Fruit fly (Drosophila melanogaster) whole organism, adult: ENCODE measurements around the gene lectin-21Ca.

ENCODE experiments used
- CG11617 ChIP-seq: fragments of 200-800 bp; sonication (Bioruptor generic); optimal IDR thresholded peaks from 2 replicates; lab custom pipeline; 2017; ENCODE audit warnings: mild to moderate bottlenecking, missing biosample characterization, missing genetic modification reagents, missing genetic modification characterization
- CG12768 ChIP-seq: fragments of 200-800 bp; sonication (Bioruptor generic); optimal IDR thresholded peaks from 2 replicates; lab custom pipeline; 2017; ENCODE audit warnings: missing biosample characterization, missing genetic modification characterization, mild to moderate bottlenecking, moderate library complexity, missing genetic modification reagents
- CG14711 ChIP-seq: fragments of 200-800 bp; sonication (Bioruptor generic); optimal IDR thresholded peaks from 2 replicates; lab custom pipeline; 2018; ENCODE audit warnings: missing biosample characterization, mild to moderate bottlenecking, missing genetic modification characterization, moderate library complexity
- CG1620 ChIP-seq: fragments of 200-800 bp; sonication (Bioruptor generic); optimal IDR thresholded peaks from 2 replicates; lab custom pipeline; 2016; ENCODE audit warnings: missing biosample characterization, missing genetic modification characterization
- CG33017 ChIP-seq: fragments of 200-800 bp; sonication (Bioruptor generic); optimal IDR thresholded peaks from 2 replicates; lab custom pipeline; 2018; ENCODE audit warnings: missing biosample characterization, mild to moderate bottlenecking, missing genetic modification characterization, moderate library complexity
- CG5204 ChIP-seq: fragments of 200-800 bp; sonication (Bioruptor generic); optimal IDR thresholded peaks from 2 replicates; lab custom pipeline; 2016; ENCODE audit warnings: missing biosample characterization, missing genetic modification characterization
- CG7045 ChIP-seq: fragments of 200-800 bp; sonication (Bioruptor generic); optimal IDR thresholded peaks from 2 replicates; lab custom pipeline; 2017; ENCODE audit warnings: missing biosample characterization, mild to moderate bottlenecking, missing genetic modification characterization
- CG7101 ChIP-seq: fragments of 200-800 bp; sonication (Bioruptor generic); optimal IDR thresholded peaks from 2 replicates; lab custom pipeline; 2018; ENCODE audit warnings: missing biosample characterization, mild to moderate bottlenecking, missing genetic modification characterization, moderate library complexity
- Clk ChIP-seq: fragments of 200-800 bp; sonication (Bioruptor generic); optimal IDR thresholded peaks from 2 replicates; lab custom pipeline; 2017; ENCODE audit warnings: missing biosample characterization, missing genetic modification characterization
- Crg-1 ChIP-seq: fragments of 200-800 bp; sonication (Bioruptor generic); optimal IDR thresholded peaks from 2 replicates; lab custom pipeline; 2016; ENCODE audit warnings: missing biosample characterization, missing genetic modification characterization
- Hr96 ChIP-seq: fragments of 200-800 bp; sonication (Bioruptor generic); optimal IDR thresholded peaks from 2 replicates; lab custom pipeline; 2016; ENCODE audit warnings: missing biosample characterization, missing genetic modification characterization
- Mnt ChIP-seq: fragments of 200-800 bp; sonication (Bioruptor generic); optimal IDR thresholded peaks from 2 replicates; lab custom pipeline; 2016; ENCODE audit warnings: missing biosample characterization, mild to moderate bottlenecking, missing genetic modification characterization
- bab1 ChIP-seq: fragments of 200-800 bp; sonication (Bioruptor generic); optimal IDR thresholded peaks from 3 replicates; lab custom pipeline; 2019; ENCODE audit warnings: missing biosample characterization, mild to moderate bottlenecking, missing genetic modification characterization, moderate library complexity
- cic ChIP-seq: fragments of 200-800 bp; sonication (Bioruptor generic); optimal IDR thresholded peaks from 2 replicates; lab custom pipeline; 2017; ENCODE audit warnings: missing biosample characterization, mild to moderate bottlenecking, missing genetic modification characterization, moderate library complexity
- cnc ChIP-seq, 2 experiments: fragments of >200 bp; optimal IDR thresholded peaks; 2 replicates each; lab custom pipeline; 2017
- kay ChIP-seq: fragments of 200-800 bp; sonication (Bioruptor generic); peaks from one replicate; lab custom pipeline; 2016; ENCODE audit warnings: missing biosample characterization, missing genetic modification characterization, borderline replicate concordance
- ovo ChIP-seq: fragments of 200-800 bp; sonication (Bioruptor generic); optimal IDR thresholded peaks from 2 replicates; lab custom pipeline; 2016; ENCODE audit warnings: missing biosample characterization, missing genetic modification characterization
- pad ChIP-seq: fragments of 200-800 bp; sonication (Bioruptor generic); optimal IDR thresholded peaks from 3 replicates; lab custom pipeline; 2017; ENCODE audit warnings: missing biosample characterization, missing genetic modification characterization, mild to moderate bottlenecking, moderate library complexity, missing genetic modification reagents
- tj ChIP-seq: fragments of 200-800 bp; sonication (Bioruptor generic); optimal IDR thresholded peaks from 3 replicates; lab custom pipeline; 2017; ENCODE audit warnings: missing biosample characterization, mild to moderate bottlenecking, missing genetic modification characterization, moderate library complexity
- toe ChIP-seq: fragments of 200-800 bp; sonication (Bioruptor generic); optimal IDR thresholded peaks from 2 replicates; lab custom pipeline; 2016; ENCODE audit warnings: missing biosample characterization, missing genetic modification characterization

lectin-21Ca gene

DNA sequence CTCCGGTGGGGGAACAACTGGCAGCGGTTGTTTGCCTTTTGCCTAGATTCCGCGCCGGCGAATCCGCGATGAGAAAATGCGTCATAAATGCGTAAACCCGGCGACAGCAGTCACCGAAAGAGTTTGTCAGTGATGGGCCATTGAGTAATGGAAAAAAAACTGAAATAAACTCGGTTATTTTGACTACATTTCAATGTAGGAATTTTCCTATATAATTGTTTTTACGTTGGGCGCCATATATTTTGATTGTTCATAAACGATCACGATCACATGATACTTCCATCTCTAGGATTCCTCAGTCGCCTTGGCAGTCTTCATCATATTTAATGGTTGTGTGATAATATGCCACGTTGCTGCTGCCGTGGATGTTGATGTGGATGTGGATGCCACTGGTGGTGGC is 16.3 kb upstream of the lectin-21Ca start:
- TF ChIP-seq CG1620 (GFP tag; lab: Kevin White, UChicago) (no peak), CG12768 (no peak), kay (GFP tag; lab: Kevin White, UChicago) (no peak), CG14711 (tag; lab: Kevin White, UChicago) (no peak)

DNA sequence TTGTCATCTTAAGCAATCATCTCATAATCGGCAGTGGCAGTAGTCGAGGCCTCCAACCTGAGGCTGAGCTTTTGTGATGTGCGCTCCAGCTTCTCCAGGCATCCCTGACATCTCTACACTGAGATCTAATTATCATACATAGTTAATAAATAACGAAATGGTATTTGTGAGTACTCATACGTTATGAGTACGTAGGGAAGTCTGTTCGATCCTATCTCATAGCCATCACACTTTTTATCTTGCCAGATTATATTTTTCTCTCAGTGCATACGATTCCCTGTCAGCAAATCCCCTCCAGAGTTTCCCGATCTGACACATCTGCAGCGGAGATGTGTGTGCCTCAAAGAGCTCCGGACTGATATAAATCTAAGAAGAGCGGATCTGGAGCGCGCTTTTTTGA is 14.9 kb upstream of the lectin-21Ca start:
- TF ChIP-seq CG11617 (GFP tag; lab: Kevin White, UChicago) (no peak), toe (GFP tag; lab: Kevin White, UChicago) (no peak), CG7045 (GFP tag; lab: Kevin White, UChicago) (no peak), CG5204 (GFP tag; lab: Kevin White, UChicago) (no peak), CG33017 (tag; lab: Kevin White, UChicago) (no peak), Hr96 (GFP tag; lab: Kevin White, UChicago) (no peak), CG14711 (tag; lab: Kevin White, UChicago) (no peak), CG1620 (GFP tag; lab: Kevin White, UChicago) (no peak), ovo (GFP tag; lab: Kevin White, UChicago) (no peak), bab1 (GFP tag; lab: Kevin White, UChicago) (no peak), CG7101 (tag; lab: Kevin White, UChicago) (no peak), kay (GFP tag; lab: Kevin White, UChicago) (no peak), Clk (GFP tag; lab: Kevin White, UChicago) (no peak), tj (GFP tag; lab: Kevin White, UChicago) (no peak), CG12768 (no peak), cic (GFP tag; lab: Kevin White, UChicago) (no peak), cnc (optimal IDR thresholded peaks at IDR 0.05; lab: Kevin White, UChicago) (no peak), pad (GFP tag; lab: Kevin White, UChicago) (no peak), Crg-1 (GFP tag; lab: Kevin White, UChicago) (no peak)

DNA sequence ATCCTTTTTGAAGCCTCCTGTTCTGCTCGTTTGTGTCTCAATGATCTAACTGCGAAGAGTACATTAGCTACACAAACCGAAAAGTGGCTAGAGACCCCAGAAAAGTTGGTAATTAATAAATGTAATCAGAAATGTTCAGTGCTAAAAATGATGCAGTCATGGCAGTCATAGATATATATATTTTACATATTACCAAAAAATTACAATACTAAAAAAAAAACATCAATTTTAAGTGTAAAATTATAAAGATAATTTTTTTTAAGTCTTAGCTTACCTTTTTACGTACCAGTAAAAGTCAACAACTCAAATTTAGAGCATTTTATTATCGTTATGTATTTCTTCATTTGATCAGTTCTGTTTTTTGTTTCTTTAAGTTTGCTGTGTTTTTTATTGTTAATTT is 11.6 kb upstream of the lectin-21Ca start:
- TF ChIP-seq pad (GFP tag; lab: Kevin White, UChicago) (no peak), cic (GFP tag; lab: Kevin White, UChicago) (no peak), toe (GFP tag; lab: Kevin White, UChicago) (no peak), CG14711 (tag; lab: Kevin White, UChicago) (no peak), CG33017 (tag; lab: Kevin White, UChicago) (no peak), Clk (GFP tag; lab: Kevin White, UChicago) (no peak), tj (GFP tag; lab: Kevin White, UChicago) (no peak), CG5204 (GFP tag; lab: Kevin White, UChicago) (no peak), CG11617 (GFP tag; lab: Kevin White, UChicago) (no peak), Crg-1 (GFP tag; lab: Kevin White, UChicago) (no peak), Hr96 (GFP tag; lab: Kevin White, UChicago) (no peak), cnc (optimal IDR thresholded peaks at IDR 0.05; lab: Kevin White, UChicago) (no peak), CG7101 (tag; lab: Kevin White, UChicago) (no peak), CG1620 (GFP tag; lab: Kevin White, UChicago) (no peak), ovo (GFP tag; lab: Kevin White, UChicago) (no peak)

DNA sequence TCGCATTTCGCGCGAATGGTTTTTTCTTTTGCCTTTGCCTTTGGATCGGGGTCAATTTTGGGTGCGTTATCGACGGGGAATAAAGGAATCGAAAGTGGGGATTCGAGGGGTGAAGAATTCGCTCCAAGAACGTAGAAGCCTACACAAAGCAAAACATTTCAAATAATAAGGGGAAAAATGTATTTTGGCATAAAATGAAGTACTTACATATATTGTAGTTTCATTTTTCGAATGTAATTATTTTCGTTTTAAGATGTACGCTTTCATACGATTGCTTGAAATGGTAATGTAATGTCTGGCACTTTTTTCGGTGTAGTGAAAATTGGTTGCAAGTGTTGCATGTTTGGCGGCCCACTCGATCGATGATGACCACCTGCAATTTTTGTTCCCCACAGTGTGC is 9.4 kb upstream of the lectin-21Ca start:
- no peak for TF ChIP-seq tj (GFP tag; lab: Kevin White, UChicago)
- TF ChIP-seq Hr96 (GFP tag; lab: Kevin White, UChicago) = no peak
- no peak for TF ChIP-seq Crg-1 (GFP tag; lab: Kevin White, UChicago)
- no peak for TF ChIP-seq CG5204 (GFP tag; lab: Kevin White, UChicago)
- no peak for TF ChIP-seq toe (GFP tag; lab: Kevin White, UChicago)
- TF ChIP-seq Clk (GFP tag; lab: Kevin White, UChicago) = no peak
- TF ChIP-seq CG12768 = no peak
- no peak for TF ChIP-seq CG11617 (GFP tag; lab: Kevin White, UChicago)
- TF ChIP-seq CG33017 (tag; lab: Kevin White, UChicago) = no peak
- no peak for TF ChIP-seq Mnt

dm6 chr2L:619739-620138 is 4.7 kb upstream of the lectin-21Ca start:
- TF ChIP-seq CG11617 (GFP tag; lab: Kevin White, UChicago) (no peak), cnc (optimal IDR thresholded peaks at IDR 0.05; lab: Kevin White, UChicago) (no peak), CG5204 (GFP tag; lab: Kevin White, UChicago) (no peak), cic (GFP tag; lab: Kevin White, UChicago) (no peak), kay (GFP tag; lab: Kevin White, UChicago) (no peak), toe (GFP tag; lab: Kevin White, UChicago) (no peak), ovo (GFP tag; lab: Kevin White, UChicago) (no peak), Hr96 (GFP tag; lab: Kevin White, UChicago) (no peak), tj (GFP tag; lab: Kevin White, UChicago) (no peak)

DNA sequence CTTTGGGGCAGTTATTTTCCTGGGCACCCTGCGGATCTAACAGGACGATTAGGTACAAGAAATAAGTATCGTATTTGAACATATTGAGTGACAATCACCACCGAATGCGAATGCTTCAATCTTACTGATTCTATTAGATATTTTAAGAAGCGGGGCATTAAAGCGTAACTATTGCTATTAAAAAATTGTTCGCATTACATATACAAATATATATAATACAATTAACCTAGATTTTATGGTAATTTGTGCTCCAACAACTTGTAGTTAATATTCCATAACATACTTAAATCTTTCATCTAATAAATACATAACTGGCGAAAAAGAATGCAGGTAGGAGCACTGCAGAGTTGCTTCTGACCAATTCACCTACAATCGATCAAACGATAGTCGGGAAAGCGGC is 3.3 kb upstream of the lectin-21Ca start, which contains the start of gene lectin-21Cb:
lectin-21Cb (minus strand) TSS at position 101 of the 400 bp plus-strand sequence.
- TF ChIP-seq kay (GFP tag; lab: Kevin White, UChicago) (no peak), cnc (optimal IDR thresholded peaks at IDR 0.05; lab: Kevin White, UChicago) (no peak), Crg-1 (GFP tag; lab: Kevin White, UChicago) (no peak), Clk (GFP tag; lab: Kevin White, UChicago) (no peak), cic (GFP tag; lab: Kevin White, UChicago) (no peak), ovo (GFP tag; lab: Kevin White, UChicago) (no peak), CG1620 (GFP tag; lab: Kevin White, UChicago) (no peak), CG7101 (tag; lab: Kevin White, UChicago) (no peak), CG7045 (GFP tag; lab: Kevin White, UChicago) (no peak), CG33017 (tag; lab: Kevin White, UChicago) (no peak), CG12768 (no peak)
